Fruit fly (Drosophila melanogaster) whole organism, wandering third instar larva: Measurements from ENCODE around the gene Syx4.

Experiments
- Abd-B ChIP-seq: fragments of >200 bp; optimal IDR thresholded peaks from 2 replicates; lab custom pipeline; 2017; ENCODE audit warnings: missing biosample characterization, missing genetic modification characterization
- CG32264 ChIP-seq: fragments of 200-800 bp; sonication (Bioruptor generic); optimal IDR thresholded peaks from 2 replicates; lab custom pipeline; 2016; ENCODE audit warnings: missing biosample characterization, missing genetic modification characterization
- CG9705 ChIP-seq: fragments of 200-800 bp; sonication (Bioruptor generic); optimal IDR thresholded peaks from 2 replicates; lab custom pipeline; 2018; ENCODE audit warnings: missing biosample characterization, mild to moderate bottlenecking, missing genetic modification characterization
- CrebA ChIP-seq: fragments of 200-800 bp; sonication (Bioruptor generic); optimal IDR thresholded peaks from 2 replicates; lab custom pipeline; 2016; ENCODE audit warnings: missing biosample characterization, mild to moderate bottlenecking, missing genetic modification characterization, borderline replicate concordance
- Dfd ChIP-seq: fragments of >200 bp; optimal IDR thresholded peaks from 2 replicates; lab custom pipeline; 2017; ENCODE audit warnings: missing biosample characterization, missing genetic modification characterization
- Dif ChIP-seq: fragments of 200-275, 200-300 bp; sonication (Bioruptor generic); optimal IDR thresholded peaks from 2 replicates; lab custom pipeline; 2018; ENCODE audit warnings: missing biosample characterization, missing genetic modification characterization; ENCODE audit not compliant: partially characterized antibody
- GATAd ChIP-seq: sonication (Bioruptor generic); optimal IDR thresholded peaks from 2 replicates; lab custom pipeline; 2016; ENCODE audit warnings: missing biosample characterization, missing genetic modification characterization
- HLH106 ChIP-seq: fragments of 200-800 bp; optimal IDR thresholded peaks from 3 replicates; lab custom pipeline; 2019; ENCODE audit warnings: missing biosample characterization, mild to moderate bottlenecking, missing genetic modification characterization, moderate library complexity
- Hnf4 ChIP-seq: fragments of 200-800 bp; sonication (Bioruptor generic); optimal IDR thresholded peaks from 2 replicates; lab custom pipeline; 2016; ENCODE audit warnings: missing biosample characterization, mild to moderate bottlenecking, missing genetic modification characterization
- Hr78 ChIP-seq: fragments of >200 bp; optimal IDR thresholded peaks from 2 replicates; lab custom pipeline; 2017; ENCODE audit warnings: missing biosample characterization, missing genetic modification characterization
- Hr83 ChIP-seq: fragments of 200-300 bp; sonication (Bioruptor generic); optimal IDR thresholded peaks from 2 replicates; lab custom pipeline; 2016; ENCODE audit warnings: missing biosample characterization, mild to moderate bottlenecking, missing genetic modification characterization, moderate library complexity; ENCODE audit not compliant: poor library complexity, severe bottlenecking
- Jra ChIP-seq: sonication (Bioruptor generic); optimal IDR thresholded peaks from 2 replicates; lab custom pipeline; 2016; ENCODE audit warnings: missing biosample characterization, missing genetic modification characterization
- Mio ChIP-seq: sonication (Bioruptor generic); optimal IDR thresholded peaks from 2 replicates; lab custom pipeline; 2016; ENCODE audit warnings: missing biosample characterization, missing genetic modification characterization
- Myc ChIP-seq: fragments of >200 bp; optimal IDR thresholded peaks from 2 replicates; lab custom pipeline; 2017
- N ChIP-seq: fragments of >200 bp; optimal IDR thresholded peaks from 2 replicates; lab custom pipeline; 2018; ENCODE audit warnings: missing biosample characterization, missing external identifiers, missing genetic modification characterization
- OdsH ChIP-seq: fragments of 200-800 bp; sonication (Bioruptor generic); optimal IDR thresholded peaks from 2 replicates; lab custom pipeline; 2016; ENCODE audit warnings: missing biosample characterization, mild to moderate bottlenecking, missing genetic modification characterization
- Rel ChIP-seq, 2 experiments: fragments of 200-800 bp; sonication (Bioruptor generic) in 1 of 2; optimal IDR thresholded peaks; 2 replicates in 1 of 2; 3 replicates in 1 of 2; lab custom pipeline; 2016 to 2019; ENCODE audit warnings: mild to moderate bottlenecking in 2 of 2, missing biosample characterization in 2 of 2, missing genetic modification characterization in 2 of 2, moderate library complexity in 1 of 2
- Sp1 ChIP-seq: fragments of 200-800 bp; sonication (Bioruptor generic); optimal IDR thresholded peaks from 3 replicates; lab custom pipeline; 2019; ENCODE audit warnings: missing biosample characterization, mild to moderate bottlenecking, missing genetic modification characterization, moderate library complexity
- Vsx2 ChIP-seq: fragments of 200-300, 225-300 bp; sonication (Bioruptor generic); optimal IDR thresholded peaks from 2 replicates; lab custom pipeline; 2018; ENCODE audit warnings: missing biosample characterization, missing genetic modification characterization; ENCODE audit not compliant: partially characterized antibody
- br ChIP-seq: fragments of 200-800 bp; sonication (Bioruptor generic); optimal IDR thresholded peaks from 2 replicates; lab custom pipeline; 2016; ENCODE audit warnings: missing biosample characterization, missing genetic modification characterization
- brk ChIP-seq: fragments of 200-800 bp; sonication (Bioruptor generic); optimal IDR thresholded peaks from 2 replicates; lab custom pipeline; 2016; ENCODE audit warnings: missing biosample characterization, mild to moderate bottlenecking, missing genetic modification characterization
- dl ChIP-seq, 2 experiments: fragments of 175-275, 200-275 bp in 1 of 2; fragments of 200-275 bp in 1 of 2; sonication (Bioruptor generic); optimal IDR thresholded peaks; lab custom pipeline; 2018; ENCODE audit warnings: mild to moderate bottlenecking in 2 of 2, missing biosample characterization in 2 of 2, missing genetic modification characterization in 2 of 2, moderate library complexity in 2 of 2; ENCODE audit not compliant: partially characterized antibody in 2 of 2, insufficient read depth in 1 of 2
- dmrt93B ChIP-seq: fragments of 200-800 bp; sonication (Bioruptor generic); optimal IDR thresholded peaks from 2 replicates; lab custom pipeline; 2018; ENCODE audit warnings: missing biosample characterization, mild to moderate bottlenecking, missing genetic modification characterization
- dsf ChIP-seq: sonication (Bioruptor generic); optimal IDR thresholded peaks from 2 replicates; lab custom pipeline; 2016; ENCODE audit warnings: missing biosample characterization, missing genetic modification characterization, borderline replicate concordance
- ey ChIP-seq: fragments of 200-800 bp; sonication (Bioruptor generic); optimal IDR thresholded peaks from 2 replicates; lab custom pipeline; 2016; ENCODE audit warnings: missing biosample characterization, missing genetic modification characterization
- foxo ChIP-seq, 2 experiments: fragments of 200-800 bp; sonication (Bioruptor generic); optimal IDR thresholded peaks; 2 replicates in 1 of 2; 3 replicates in 1 of 2; lab custom pipeline; 2016 to 2017; ENCODE audit warnings: missing biosample characterization in 2 of 2, missing genetic modification characterization in 2 of 2
- fru ChIP-seq: fragments of 200-800 bp; sonication (Bioruptor generic); optimal IDR thresholded peaks from 3 replicates; lab custom pipeline; 2016; ENCODE audit warnings: missing biosample characterization, mild to moderate bottlenecking, missing genetic modification characterization
- h ChIP-seq: fragments of 200-800 bp; sonication (Bioruptor generic); optimal IDR thresholded peaks from 3 replicates; lab custom pipeline; 2016; ENCODE audit warnings: missing biosample characterization, mild to moderate bottlenecking, missing genetic modification characterization
- jim ChIP-seq: fragments of 175-275, 200-325 bp; sonication (Bioruptor generic); optimal IDR thresholded peaks from 2 replicates; lab custom pipeline; 2016; ENCODE audit warnings: missing biosample characterization, mild to moderate bottlenecking, missing genetic modification characterization
- lola ChIP-seq: fragments of >200 bp; optimal IDR thresholded peaks from 2 replicates; lab custom pipeline; 2017; ENCODE audit warnings: missing biosample characterization, missing genetic modification characterization
- pan ChIP-seq: fragments of >200 bp; optimal IDR thresholded peaks from 2 replicates; lab custom pipeline; 2017
- psq ChIP-seq: fragments of 200-800 bp; sonication (Bioruptor generic); optimal IDR thresholded peaks from 3 replicates; lab custom pipeline; 2017; ENCODE audit warnings: missing biosample characterization, mild to moderate bottlenecking, missing genetic modification characterization, moderate library complexity
- rgr ChIP-seq: fragments of 200-800 bp; sonication (Bioruptor generic); optimal IDR thresholded peaks from 3 replicates; lab custom pipeline; 2016; ENCODE audit warnings: missing biosample characterization, mild to moderate bottlenecking, missing genetic modification characterization
- sage ChIP-seq: fragments of 200-800 bp; sonication (Bioruptor generic); optimal IDR thresholded peaks from 2 replicates; lab custom pipeline; 2016; ENCODE audit warnings: missing biosample characterization, mild to moderate bottlenecking, missing genetic modification characterization
- sv ChIP-seq: fragments of 200-800 bp; sonication (Bioruptor generic); optimal IDR thresholded peaks from 3 replicates; lab custom pipeline; 2016; ENCODE audit warnings: missing biosample characterization, missing genetic modification characterization
- tai ChIP-seq: sonication (Bioruptor generic); optimal IDR thresholded peaks from 2 replicates; lab custom pipeline; 2016; ENCODE audit warnings: missing biosample characterization, missing genetic modification characterization
- usp ChIP-seq: fragments of >200 bp; optimal IDR thresholded peaks from 2 replicates; lab custom pipeline; 2017; ENCODE audit warnings: missing biosample characterization, missing genetic modification characterization
- woc ChIP-seq: sonication (Bioruptor generic); optimal IDR thresholded peaks from 2 replicates; lab custom pipeline; 2016; ENCODE audit warnings: missing biosample characterization, mild to moderate bottlenecking, missing genetic modification characterization

Syx4 gene

DNA sequence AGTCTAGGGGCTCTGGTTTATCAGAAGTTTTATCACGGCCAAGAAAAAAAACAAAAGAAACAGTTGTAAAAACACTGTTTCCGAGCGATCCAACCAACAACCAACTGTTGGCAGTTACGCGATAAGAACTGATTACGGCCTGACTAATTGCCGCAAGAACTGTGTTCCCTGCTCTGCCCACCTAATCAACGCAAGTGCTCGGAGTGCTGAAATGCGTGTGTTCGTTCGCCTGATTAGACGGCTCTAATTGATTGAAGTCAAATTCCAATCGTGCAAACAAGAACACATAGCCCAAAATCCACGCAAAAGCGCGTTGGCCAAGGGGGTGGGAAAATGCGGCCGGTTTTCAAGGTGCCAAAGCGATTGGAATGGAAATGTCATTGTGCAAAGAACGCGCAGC lies 44.0 kb upstream of the Syx4 start:
- no peak for TF ChIP-seq HLH106 (tag; lab: Kevin White, UChicago)
- no peak for TF ChIP-seq woc
- no peak for TF ChIP-seq pan (lab: Kevin White, UChicago)
- no peak for TF ChIP-seq br (GFP tag; lab: Kevin White, UChicago)
- TF ChIP-seq Dif (GFP tag; lab: Kevin White, UChicago): no peak
- no peak for TF ChIP-seq OdsH (GFP tag; lab: Kevin White, UChicago)
- TF ChIP-seq psq (GFP tag; lab: Kevin White, UChicago): no peak
- TF ChIP-seq Abd-B (GFP tag; lab: Kevin White, UChicago): no peak
- TF ChIP-seq Myc (lab: Kevin White, UChicago): no peak
- no peak for TF ChIP-seq usp
- TF ChIP-seq brk (GFP tag; lab: Kevin White, UChicago): no peak
- no peak for TF ChIP-seq jim (GFP tag; lab: Kevin White, UChicago)
- no peak for TF ChIP-seq dl (GFP tag; optimal IDR thresholded peaks at IDR 0.05; lab: Kevin White, UChicago; ENCODE audit: insufficient read depth in 1 of 2, partially characterized antibody in 2 of 2)
- TF ChIP-seq sv: no peak
- TF ChIP-seq rgr: no peak
- TF ChIP-seq Vsx2: no peak
- TF ChIP-seq lola (GFP tag; lab: Kevin White, UChicago): no peak
- TF ChIP-seq CG32264 (GFP tag; lab: Kevin White, UChicago): no peak
- no peak for TF ChIP-seq sage
- no peak for TF ChIP-seq fru (GFP tag; lab: Kevin White, UChicago)

- TF ChIP-seq rgr (peak; percentile 86), Mio (GFP tag; lab: Kevin White, UChicago) (peak; percentile 13), woc (peak; percentile 80), dsf (GFP tag; lab: Kevin White, UChicago) (peak; percentile 17), fru (GFP tag; lab: Kevin White, UChicago) (peak; percentile 95), ey (GFP tag; lab: Kevin White, UChicago) (peak; percentile 86), foxo (GFP tag; optimal IDR thresholded peaks at IDR 0.05; lab: Kevin White, UChicago) (peak in 1 of 2 experiments; percentile 92), dl (GFP tag; optimal IDR thresholded peaks at IDR 0.05; lab: Kevin White, UChicago; ENCODE audit: insufficient read depth in 1 of 2, partially characterized antibody in 2 of 2) (no peak), Hnf4 (peak; percentile 64), dmrt93B (GFP tag; lab: Kevin White, UChicago) (peak; percentile 81), Vsx2 (no peak), Hr78 (GFP tag; lab: Kevin White, UChicago) (no peak), Sp1 (peak; percentile 89), Dfd (GFP tag; lab: Kevin White, UChicago) (no peak), OdsH (GFP tag; lab: Kevin White, UChicago) (peak; percentile 82), pan (lab: Kevin White, UChicago) (no peak), CG9705 (GFP tag; lab: Kevin White, UChicago) (peak; percentile 83), br (GFP tag; lab: Kevin White, UChicago) (peak; percentile 85), usp (no peak), Jra (GFP tag; lab: Kevin White, UChicago) (peak; percentile 44), HLH106 (tag; lab: Kevin White, UChicago) (peak; percentile 93), sage (peak; percentile 74), Rel (GFP tag; optimal IDR thresholded peaks at IDR 0.05; lab: Kevin White, UChicago) (peak; percentile 55), Rel (tag; optimal IDR thresholded peaks at IDR 0.05; lab: Kevin White, UChicago) (peak; percentile 57), psq (GFP tag; lab: Kevin White, UChicago) (peak; percentile 84), Abd-B (GFP tag; lab: Kevin White, UChicago) (no peak), GATAd (peak; percentile 42), brk (GFP tag; lab: Kevin White, UChicago) (peak; percentile 56), CrebA (GFP tag; lab: Kevin White, UChicago) (peak; percentile 72), CG32264 (GFP tag; lab: Kevin White, UChicago) (peak; percentile 57), h (GFP tag; lab: Kevin White, UChicago) (peak; percentile 88), sv (peak; percentile 68), tai (peak; percentile 78)
Observed at dm6 chrX:2787267-2787666, 43.4 kb upstream of the Syx4 start.

DNA sequence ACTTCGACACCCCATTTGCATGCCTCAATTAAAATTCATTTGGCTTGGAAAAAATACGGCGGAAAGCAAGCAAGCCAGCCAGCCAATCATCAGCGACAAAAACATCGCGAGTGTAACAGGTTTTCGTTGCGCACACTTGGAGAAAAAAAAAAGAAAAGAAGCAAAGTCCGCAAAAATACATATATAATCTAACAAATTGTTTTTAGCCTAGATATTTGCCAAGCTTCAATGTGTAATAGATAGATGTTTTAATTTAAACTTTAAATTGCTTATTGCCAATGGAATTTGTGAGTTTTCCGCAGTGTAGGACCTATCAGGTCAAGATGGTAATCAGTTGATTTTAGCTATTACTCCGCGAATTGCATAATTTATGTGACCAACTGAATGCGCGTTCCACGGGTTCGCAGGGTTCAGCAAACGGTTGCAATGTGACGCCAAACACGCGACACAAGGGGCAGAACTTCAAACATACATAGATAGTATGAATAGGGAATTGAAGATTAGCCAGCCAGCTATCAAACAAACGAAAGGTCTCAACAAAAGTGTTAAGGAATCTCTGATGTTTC lies 42.8 kb upstream of the Syx4 start:
- TF ChIP-seq sage (peak; percentile 86), Sp1 (peak; percentile 77), Mio (GFP tag; lab: Kevin White, UChicago) (peak; percentile 65), lola (GFP tag; lab: Kevin White, UChicago) (no peak), pan (lab: Kevin White, UChicago) (no peak), woc (peak; percentile 71), Hr78 (GFP tag; lab: Kevin White, UChicago) (no peak), rgr (peak; percentile 94), HLH106 (tag; lab: Kevin White, UChicago) (peak; percentile 86), CG32264 (GFP tag; lab: Kevin White, UChicago) (peak; percentile 87), OdsH (GFP tag; lab: Kevin White, UChicago) (peak; percentile 90), dmrt93B (GFP tag; lab: Kevin White, UChicago) (peak; percentile 85), Dif (GFP tag; lab: Kevin White, UChicago) (no peak), Dfd (GFP tag; lab: Kevin White, UChicago) (no peak), Vsx2 (no peak), Jra (GFP tag; lab: Kevin White, UChicago) (peak; percentile 80), h (GFP tag; lab: Kevin White, UChicago) (peak; percentile 95), brk (GFP tag; lab: Kevin White, UChicago) (peak; percentile 77), ey (GFP tag; lab: Kevin White, UChicago) (peak; percentile 92), tai (peak; percentile 84), N (GFP tag; lab: Kevin White, UChicago) (no peak), Myc (lab: Kevin White, UChicago) (no peak), dl (GFP tag; optimal IDR thresholded peaks at IDR 0.05; lab: Kevin White, UChicago; ENCODE audit: insufficient read depth in 1 of 2, partially characterized antibody in 2 of 2) (no peak), fru (GFP tag; lab: Kevin White, UChicago) (peak; percentile 94), CrebA (GFP tag; lab: Kevin White, UChicago) (peak; percentile 34), sv (peak; percentile 75), jim (GFP tag; lab: Kevin White, UChicago) (peak; percentile 14), GATAd (peak; percentile 18), dsf (GFP tag; lab: Kevin White, UChicago) (peak; percentile 71), Hr83 (GFP tag; lab: Kevin White, UChicago) (no peak)
